Worm (Caenorhabditis elegans) whole organism, late embryonic: ENCODE measurements around the gene timm-17B.1.

Experiments
- C08G9.2 ChIP-seq: sonication (generic microtip); optimal IDR thresholded peaks from 2 replicates; lab custom pipeline; 2016; ENCODE audit warnings: mild to moderate bottlenecking, missing genetic modification characterization, moderate library complexity, missing compliant biosample characterization
- K09A11.1 ChIP-seq: sonication (generic microtip); optimal IDR thresholded peaks from 2 replicates; lab custom pipeline; 2017; ENCODE audit warnings: antibody characterized with exemption, mild to moderate bottlenecking, missing genetic modification characterization, missing compliant biosample characterization; ENCODE audit not compliant: insufficient read depth
- T23F11.4 ChIP-seq: fragments of 200-800 bp; sonication (Bioruptor generic); optimal IDR thresholded peaks from 2 replicates; lab custom pipeline; 2018; ENCODE audit warnings: mild to moderate bottlenecking, missing genetic modification characterization, missing compliant biosample characterization
- ama-1 ChIP-seq: fragments of 150-350 bp; optimal IDR thresholded peaks from 2 replicates; lab custom pipeline; 2014
- ceh-18 ChIP-seq: sonication (generic microtip); optimal IDR thresholded peaks from 2 replicates; lab custom pipeline; 2016; ENCODE audit warnings: missing genetic modification characterization, missing compliant biosample characterization
- ceh-22 ChIP-seq: sonication (generic microtip); optimal IDR thresholded peaks from 2 replicates; lab custom pipeline; 2017; ENCODE audit warnings: missing biosample characterization, missing genetic modification characterization
- ceh-24 ChIP-seq: sonication (generic microtip); optimal IDR thresholded peaks from 2 replicates; lab custom pipeline; 2016; ENCODE audit warnings: mild to moderate bottlenecking, missing genetic modification characterization, missing compliant biosample characterization
- ceh-30 ChIP-seq: fragments of 150-350 bp; optimal IDR thresholded peaks from 2 replicates; lab custom pipeline; 2014; ENCODE audit warnings: missing biosample characterization, missing genetic modification characterization
- ceh-31 ChIP-seq: sonication (generic microtip); optimal IDR thresholded peaks from 2 replicates; lab custom pipeline; 2016; ENCODE audit warnings: missing genetic modification characterization, missing compliant biosample characterization
- ceh-34 ChIP-seq: sonication (generic microtip); optimal IDR thresholded peaks from 2 replicates; lab custom pipeline; 2016; ENCODE audit warnings: mild to moderate bottlenecking, missing genetic modification characterization, missing compliant biosample characterization
- che-1 ChIP-seq: sonication (generic microtip); optimal IDR thresholded peaks from 2 replicates; lab custom pipeline; 2016; ENCODE audit warnings: mild to moderate bottlenecking, missing genetic modification characterization, missing compliant biosample characterization
- dmd-4 ChIP-seq: sonication (generic microtip); optimal IDR thresholded peaks from 2 replicates; lab custom pipeline; 2016; ENCODE audit warnings: borderline replicate concordance, missing genetic modification characterization, missing compliant biosample characterization
- elt-2 ChIP-seq: sonication (generic microtip); optimal IDR thresholded peaks from 2 replicates; lab custom pipeline; 2016; ENCODE audit warnings: missing genetic modification reagents, missing genetic modification characterization, missing compliant biosample characterization
- elt-4 ChIP-seq: sonication (generic microtip); optimal IDR thresholded peaks from 2 replicates; lab custom pipeline; 2016; ENCODE audit warnings: missing genetic modification characterization, missing compliant biosample characterization
- fax-1 ChIP-seq: sonication (generic microtip); optimal IDR thresholded peaks from 2 replicates; lab custom pipeline; 2016; ENCODE audit warnings: missing genotype, missing genetic modification characterization, missing compliant biosample characterization
- gmeb-2 ChIP-seq: sonication (generic microtip); optimal IDR thresholded peaks from 2 replicates; lab custom pipeline; 2016; ENCODE audit warnings: missing genetic modification characterization, inconsistent platforms, missing compliant biosample characterization
- hlh-13 ChIP-seq: fragments of 200-800 bp; sonication (Bioruptor generic); optimal IDR thresholded peaks from 2 replicates; lab custom pipeline; 2018; ENCODE audit warnings: mild to moderate bottlenecking, missing genetic modification characterization, missing compliant biosample characterization
- hlh-30 ChIP-seq: sonication (generic microtip); optimal IDR thresholded peaks from 2 replicates; lab custom pipeline; 2017; ENCODE audit warnings: antibody characterized with exemption, missing genetic modification characterization, missing compliant biosample characterization; ENCODE audit not compliant: insufficient read depth
- lim-6 ChIP-seq: sonication (generic microtip); optimal IDR thresholded peaks from 2 replicates; lab custom pipeline; 2016; ENCODE audit warnings: missing genetic modification characterization, missing compliant biosample characterization
- lin-11 ChIP-seq: fragments of 200-800 bp; sonication (Bioruptor generic); optimal IDR thresholded peaks from 2 replicates; lab custom pipeline; 2018; ENCODE audit warnings: mild to moderate bottlenecking, missing genetic modification characterization, missing compliant biosample characterization
- madf-2 ChIP-seq: sonication (generic microtip); optimal IDR thresholded peaks from 2 replicates; lab custom pipeline; 2017; ENCODE audit warnings: missing genetic modification characterization, missing compliant biosample characterization
- nfya-1 ChIP-seq: sonication (generic microtip); optimal IDR thresholded peaks from 2 replicates; lab custom pipeline; 2017; ENCODE audit warnings: missing genetic modification characterization, mild to moderate bottlenecking, missing compliant biosample characterization, antibody characterized with exemption, moderate library complexity
- npax-4 ChIP-seq: sonication (generic microtip); optimal IDR thresholded peaks from 2 replicates; lab custom pipeline; 2016; ENCODE audit warnings: missing genetic modification characterization, missing compliant biosample characterization
- pag-3 ChIP-seq: sonication (generic microtip); optimal IDR thresholded peaks from 2 replicates; lab custom pipeline; 2016; ENCODE audit warnings: missing compliant biosample characterization, missing genetic modification characterization, borderline replicate concordance
- pha-2 ChIP-seq: sonication (generic microtip); optimal IDR thresholded peaks from 2 replicates; lab custom pipeline; 2017; ENCODE audit warnings: mild to moderate bottlenecking, missing genetic modification characterization, missing compliant biosample characterization
- pha-4 ChIP-seq: fragments of 150-350 bp; optimal IDR thresholded peaks from 2 replicates; lab custom pipeline; 2018; ENCODE audit warnings: missing biosample characterization, missing genetic modification reagents, missing genetic modification characterization
- pqm-1 ChIP-seq: sonication (generic microtip); optimal IDR thresholded peaks from 2 replicates; lab custom pipeline; 2016; ENCODE audit warnings: missing genetic modification characterization, missing compliant biosample characterization
- ref-2 ChIP-seq: sonication (generic microtip); optimal IDR thresholded peaks from 2 replicates; lab custom pipeline; 2016; ENCODE audit warnings: missing genetic modification characterization, missing compliant biosample characterization
- rnt-1 ChIP-seq: sonication (generic microtip); optimal IDR thresholded peaks from 2 replicates; lab custom pipeline; 2016; ENCODE audit warnings: missing genetic modification characterization, missing compliant biosample characterization
- sdc-2 ChIP-seq: sonication (generic microtip); optimal IDR thresholded peaks from 2 replicates; lab custom pipeline; 2016; ENCODE audit warnings: missing genotype, missing genetic modification characterization, missing compliant biosample characterization
- sox-2 ChIP-seq: fragments of 200-800 bp; sonication (Bioruptor generic); IDR thresholded peaks from 2 replicates; pipeline ENCODE4 v1.3.6; 2022; ENCODE audit warnings: missing genetic modification reagents, missing genetic modification characterization, missing compliant biosample characterization
- sox-4 ChIP-seq: sonication (generic microtip); optimal IDR thresholded peaks from 2 replicates; lab custom pipeline; 2017; ENCODE audit warnings: mild to moderate bottlenecking, missing genetic modification characterization, inconsistent platforms, missing compliant biosample characterization
- tbx-2 ChIP-seq: sonication (generic microtip); optimal IDR thresholded peaks from 2 replicates; lab custom pipeline; 2016; ENCODE audit warnings: missing genetic modification characterization, missing compliant biosample characterization
- ttx-3 ChIP-seq: sonication (generic microtip); optimal IDR thresholded peaks from 2 replicates; lab custom pipeline; 2016; ENCODE audit warnings: missing genetic modification reagents, missing genetic modification characterization, missing compliant biosample characterization
- unc-42 ChIP-seq: sonication (generic microtip); optimal IDR thresholded peaks from 2 replicates; lab custom pipeline; 2016; ENCODE audit warnings: missing genotype, missing genetic modification characterization, missing compliant biosample characterization
- unc-55 ChIP-seq: sonication (generic microtip); optimal IDR thresholded peaks from 2 replicates; lab custom pipeline; 2017; ENCODE audit warnings: missing biosample characterization, missing genetic modification reagents, missing genetic modification characterization
- ztf-16 ChIP-seq: sonication (generic microtip); optimal IDR thresholded peaks from 2 replicates; lab custom pipeline; 2017; ENCODE audit warnings: missing genetic modification characterization, missing compliant biosample characterization

timm-17B.1 gene

ce11 chrIV:4745422-4745821 lies at the start of gene timm-17B.1:
timm-17B.1 (minus strand) TSS chrIV:4745492.
- TF ChIP-seq nfya-1 (peak; percentile 35), C08G9.2 (tag; lab: Kevin White, UChicago) (no peak), madf-2 (tag; lab: Kevin White, UChicago) (no peak), unc-42 (no peak), pha-4 (tag; lab: Kevin White, UChicago) (no peak), rnt-1 (tag; lab: Kevin White, UChicago) (no peak), elt-2 (tag; lab: Kevin White, UChicago) (peak; percentile 42), sox-4 (tag; lab: Kevin White, UChicago) (peak; percentile 6), ceh-22 (no peak), K09A11.1 (tag; lab: Kevin White, UChicago) (no peak), pag-3 (tag; lab: Kevin White, UChicago) (no peak), dmd-4 (no peak), ttx-3 (tag; lab: Kevin White, UChicago) (peak; percentile 36), ztf-16 (tag; lab: Kevin White, UChicago) (no peak), hlh-13 (GFP tag; lab: Kevin White, UChicago) (no peak), lin-11 (no peak), hlh-30 (tag; lab: Kevin White, UChicago) (no peak), ceh-30 (tag; lab: Kevin White, UChicago) (no peak), tbx-2 (tag; lab: Kevin White, UChicago) (no peak), ref-2 (no peak), sox-2 (GFP tag; lab: Robert Waterston, UW) (no peak), unc-55 (GFP tag; lab: Kevin White, UChicago) (no peak), fax-1 (tag; lab: Kevin White, UChicago) (no peak), npax-4 (no peak), ama-1 (lab: Kevin White, UChicago) (no peak), ceh-24 (tag; lab: Kevin White, UChicago) (no peak), che-1 (no peak), pqm-1 (tag; lab: Kevin White, UChicago) (no peak), elt-4 (tag; lab: Kevin White, UChicago) (no peak), sdc-2 (tag; lab: Kevin White, UChicago) (no peak)

DNA sequence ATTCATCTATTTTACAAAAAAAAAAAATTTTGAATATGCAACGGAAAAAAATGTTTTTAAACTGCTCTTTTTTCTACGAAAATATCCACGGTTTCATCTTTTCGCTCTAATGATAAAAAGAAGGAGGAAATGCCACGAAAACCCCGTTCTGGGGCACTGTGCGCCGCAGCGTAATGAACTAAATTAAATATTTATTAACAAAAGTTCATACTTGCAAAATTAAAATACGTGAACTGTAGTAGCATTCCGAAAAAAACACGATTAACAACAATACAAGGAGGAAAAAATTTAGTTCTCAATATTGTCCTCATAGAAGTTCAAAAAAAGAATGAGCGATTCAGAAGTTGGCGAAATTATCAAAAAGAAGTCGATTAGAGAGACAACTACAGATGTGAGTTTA lies 44.2 kb upstream of the timm-17B.1 start, which contains the start of gene R11E3.1:
R11E3.1 (plus strand) TSS at position 301 of the 400 bp plus-strand sequence.
- TF ChIP-seq pha-2 (tag; lab: Kevin White, UChicago) (no peak), ceh-34 (no peak), elt-4 (tag; lab: Kevin White, UChicago) (no peak), sdc-2 (tag; lab: Kevin White, UChicago) (no peak), unc-42 (no peak), ceh-22 (no peak), lim-6 (tag; lab: Kevin White, UChicago) (no peak), gmeb-2 (tag; lab: Kevin White, UChicago) (no peak), ceh-24 (tag; lab: Kevin White, UChicago) (no peak), che-1 (no peak), ceh-31 (tag; lab: Kevin White, UChicago) (no peak)

DNA sequence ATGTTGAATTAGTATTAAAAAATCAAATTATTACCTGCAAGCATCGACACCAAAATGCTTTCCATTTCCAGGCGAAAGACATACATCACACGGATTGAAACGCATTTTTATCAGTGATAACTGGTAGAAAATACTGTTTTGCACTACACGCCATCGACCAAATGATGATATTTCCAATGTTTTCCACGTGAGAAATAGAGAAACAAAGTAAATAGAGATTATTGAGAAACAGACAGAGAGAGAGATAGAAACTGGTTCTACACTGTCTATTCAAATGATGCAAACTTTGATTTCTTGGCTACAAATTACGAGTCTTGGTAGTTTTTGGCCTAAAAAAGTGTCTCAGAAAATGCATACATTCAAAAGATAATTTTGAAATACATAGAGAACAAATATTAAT lies 43.0 kb upstream of the timm-17B.1 start, which contains the start of gene nhr-104:
nhr-104 (minus strand) TSS at position 361 of the 400 bp plus-strand sequence.
- no peak for TF ChIP-seq hlh-13 (GFP tag; lab: Kevin White, UChicago)
- peak; percentile 29 for TF ChIP-seq elt-2 (tag; lab: Kevin White, UChicago)

DNA sequence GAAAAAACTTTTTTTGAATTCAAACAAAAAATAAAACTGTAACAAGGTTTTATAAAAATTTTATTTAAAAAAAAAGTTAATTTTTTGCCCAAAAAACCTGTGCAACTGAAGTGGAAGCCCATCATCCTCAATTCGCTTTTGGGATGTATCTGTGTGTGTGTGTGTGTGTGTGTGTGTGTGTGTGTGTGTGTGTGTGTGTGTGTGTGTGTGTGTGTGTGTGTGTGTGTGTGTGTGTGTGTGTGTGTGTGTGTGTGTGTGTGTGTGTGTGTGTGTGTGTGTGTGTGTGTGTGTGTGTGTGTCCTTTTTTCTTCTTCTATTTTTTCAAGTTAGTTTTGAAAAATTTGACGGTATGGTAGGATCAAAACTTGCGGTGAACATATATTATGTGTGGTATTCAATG lies 39.4 kb upstream of the timm-17B.1 start:
- peak; percentile 19 for TF ChIP-seq gmeb-2 (tag; lab: Kevin White, UChicago)

- TF ChIP-seq madf-2 (tag; lab: Kevin White, UChicago) (peak; percentile 15), pag-3 (tag; lab: Kevin White, UChicago) (no peak), ceh-18 (peak; percentile 3), nfya-1 (peak; percentile 4), T23F11.4 (GFP tag; lab: Kevin White, UChicago) (no peak), elt-2 (tag; lab: Kevin White, UChicago) (peak; percentile 23)
- TF ChIP-seq, all 69 proteins: peak for 4
These were observed 35.8 kb upstream of the timm-17B.1 start for ce11 chrIV:4781123-4781522.
